Worm (Caenorhabditis elegans) whole organism, L1 larva: Measurements from ENCODE around the gene T13C5.7.

Experiments used
- C16A3.4 ChIP-seq: fragments of 150-350 bp; optimal IDR thresholded peaks from 2 replicates; lab custom pipeline; 2014; ENCODE audit warnings: missing biosample characterization, missing genetic modification characterization
- F16B12.6 ChIP-seq: fragments of 150-350 bp; optimal IDR thresholded peaks from 2 replicates; lab custom pipeline; 2014; ENCODE audit warnings: missing biosample characterization, missing genetic modification characterization
- Y116A8C.19 ChIP-seq: sonication (generic microtip); optimal IDR thresholded peaks from 2 replicates; lab custom pipeline; 2016; ENCODE audit warnings: missing compliant biosample characterization, missing genetic modification characterization, borderline replicate concordance
- aha-1 ChIP-seq: fragments of 150-350 bp; optimal IDR thresholded peaks from 2 replicates; lab custom pipeline; 2014; ENCODE audit warnings: missing biosample characterization, missing genetic modification characterization
- alr-1 ChIP-seq: fragments of 200-800 bp; sonication (Bioruptor generic); optimal IDR thresholded peaks from 2 replicates; lab custom pipeline; 2018; ENCODE audit warnings: borderline replicate concordance, mild to moderate bottlenecking, missing genetic modification characterization, missing compliant biosample characterization
- blmp-1 ChIP-seq: fragments of 150-350 bp; optimal IDR thresholded peaks from 2 replicates; lab custom pipeline; 2014; ENCODE audit warnings: missing biosample characterization, missing genetic modification characterization
- ceh-63 ChIP-seq: fragments of 200-800 bp; sonication (Bioruptor generic); optimal IDR thresholded peaks from 2 replicates; lab custom pipeline; 2018; ENCODE audit warnings: mild to moderate bottlenecking, missing genetic modification characterization, missing compliant biosample characterization
- ceh-8 ChIP-seq: fragments of 200-800 bp; sonication (Bioruptor generic); optimal IDR thresholded peaks from 2 replicates; lab custom pipeline; 2018; ENCODE audit warnings: mild to moderate bottlenecking, missing genetic modification characterization, moderate library complexity, missing compliant biosample characterization
- ceh-82 ChIP-seq, 3 experiments: fragments of 150-350 bp in 1 of 3; sonication (generic microtip) in 2 of 3; optimal IDR thresholded peaks; 2 replicates each; lab custom pipeline; 2014 to 2017; ENCODE audit warnings: missing biosample characterization in 3 of 3, missing genetic modification characterization in 3 of 3
- ceh-90 ChIP-seq: sonication (generic microtip); optimal IDR thresholded peaks from 2 replicates; lab custom pipeline; 2016; ENCODE audit warnings: missing genetic modification characterization, missing compliant biosample characterization
- ces-1 ChIP-seq: fragments of 150-350 bp; optimal IDR thresholded peaks from 2 replicates; lab custom pipeline; 2014; ENCODE audit warnings: missing biosample characterization, missing genetic modification reagents, missing genetic modification characterization
- dsc-1 ChIP-seq: sonication (generic microtip); optimal IDR thresholded peaks from 2 replicates; lab custom pipeline; 2016; ENCODE audit warnings: mild to moderate bottlenecking, missing genetic modification characterization, missing compliant biosample characterization
- efl-1 ChIP-seq, 4 experiments: fragments of 150-350 bp; optimal IDR thresholded peaks in 3 of 4; peaks in 1 of 4; 1 replicate in 1 of 4; 2 replicates in 3 of 4; lab custom pipeline; 2014; ENCODE audit warnings: missing biosample characterization in 2 of 4, missing genetic modification characterization in 2 of 4, missing genetic modification reagents in 2 of 4
- egl-13 ChIP-seq: sonication (generic microtip); optimal IDR thresholded peaks from 2 replicates; lab custom pipeline; 2016; ENCODE audit warnings: missing genotype, missing genetic modification reagents, missing genetic modification characterization, missing compliant biosample characterization
- elt-3 ChIP-seq, 6 experiments: fragments of 150-350 bp in 1 of 6; sonication (generic microtip); optimal IDR thresholded peaks; 2 replicates each; lab custom pipeline; 2017 to 2018; ENCODE audit warnings: missing biosample characterization in 6 of 6, missing genetic modification characterization in 6 of 6, inconsistent platforms in 1 of 6
- grh-1 ChIP-seq: fragments of 200-800 bp; sonication (Bioruptor generic); IDR thresholded peaks from 2 replicates; pipeline ENCODE4 v1.3.6; 2022; ENCODE audit warnings: missing genetic modification reagents, missing genetic modification characterization, missing compliant biosample characterization
- hpl-2 ChIP-seq: fragments of 150-350 bp; optimal IDR thresholded peaks from 2 replicates; lab custom pipeline; 2014; ENCODE audit warnings: missing biosample characterization, missing genetic modification reagents, missing genetic modification characterization
- jun-1 ChIP-seq: fragments of 150-350 bp; optimal IDR thresholded peaks from 2 replicates; lab custom pipeline; 2014; ENCODE audit warnings: missing biosample characterization, missing genetic modification reagents, missing genetic modification characterization
- lin-13 ChIP-seq: fragments of 150-350 bp; optimal IDR thresholded peaks from 2 replicates; lab custom pipeline; 2014; ENCODE audit warnings: missing biosample characterization, missing genetic modification reagents, missing genetic modification characterization
- lin-14 ChIP-seq: fragments of 200-800 bp; sonication (Bioruptor generic); optimal IDR thresholded peaks from 2 replicates; lab custom pipeline; 2018; ENCODE audit warnings: mild to moderate bottlenecking, missing genetic modification characterization, moderate library complexity, missing compliant biosample characterization
- lin-15B ChIP-seq: fragments of 150-350 bp; sonication (generic microtip); optimal IDR thresholded peaks from 3 replicates; lab custom pipeline; 2014; ENCODE audit warnings: missing biosample characterization, missing genetic modification characterization
- lin-35 ChIP-seq, 2 experiments: fragments of 150-350 bp; optimal IDR thresholded peaks; 2 replicates each; lab custom pipeline; 2014; ENCODE audit warnings: missing biosample characterization in 2 of 2, missing genetic modification characterization in 2 of 2, missing genetic modification reagents in 2 of 2
- lir-3 ChIP-seq: sonication (generic microtip); optimal IDR thresholded peaks from 2 replicates; lab custom pipeline; 2016; ENCODE audit warnings: mild to moderate bottlenecking, missing genetic modification characterization, moderate library complexity, missing compliant biosample characterization; ENCODE audit not compliant: poor library complexity
- mab-9 ChIP-seq: fragments of 200-800 bp; sonication (Bioruptor generic); IDR thresholded peaks from 2 replicates; pipeline ENCODE4 v1.3.6; 2022; ENCODE audit warnings: missing genetic modification reagents, missing genetic modification characterization, missing compliant biosample characterization
- nhr-12 ChIP-seq: sonication (generic microtip); optimal IDR thresholded peaks from 2 replicates; lab custom pipeline; 2017; ENCODE audit warnings: missing biosample characterization, missing genetic modification characterization
- nhr-19 ChIP-seq: fragments of 200-800 bp; sonication (Bioruptor generic); conservative IDR thresholded peaks from 2 replicates; pipeline ENCODE4 v1.3.6; 2022; ENCODE audit warnings: missing genetic modification characterization, missing compliant biosample characterization
- nhr-20 ChIP-seq: sonication (generic microtip); optimal IDR thresholded peaks from 2 replicates; lab custom pipeline; 2016; ENCODE audit warnings: mild to moderate bottlenecking, missing genetic modification characterization, missing compliant biosample characterization
- nhr-47 ChIP-seq: sonication (generic microtip); optimal IDR thresholded peaks from 2 replicates; lab custom pipeline; 2016; ENCODE audit warnings: mild to moderate bottlenecking, missing genetic modification characterization, moderate library complexity, missing compliant biosample characterization
- nhr-71 ChIP-seq: sonication (generic microtip); optimal IDR thresholded peaks from 2 replicates; lab custom pipeline; 2016; ENCODE audit warnings: mild to moderate bottlenecking, missing genetic modification characterization, moderate library complexity, missing compliant biosample characterization
- nhr-76 ChIP-seq: sonication (generic microtip); optimal IDR thresholded peaks from 2 replicates; lab custom pipeline; 2017; ENCODE audit warnings: missing biosample characterization, missing genetic modification characterization
- nhr-77 ChIP-seq: fragments of 150-350 bp; optimal IDR thresholded peaks from 2 replicates; lab custom pipeline; 2014; ENCODE audit warnings: missing biosample characterization, missing genetic modification characterization
- nhr-85 ChIP-seq: sonication (generic microtip); peaks from one replicate; lab custom pipeline; 2016; ENCODE audit warnings: missing genetic modification characterization, inconsistent platforms, missing compliant biosample characterization
- pqm-1 ChIP-seq: sonication (generic microtip); optimal IDR thresholded peaks from 3 replicates; lab custom pipeline; 2017; ENCODE audit warnings: missing biosample characterization, missing genetic modification characterization
- rnt-1 ChIP-seq: sonication (generic microtip); optimal IDR thresholded peaks from 2 replicates; lab custom pipeline; 2016; ENCODE audit warnings: mild to moderate bottlenecking, missing genetic modification characterization, moderate library complexity, missing compliant biosample characterization
- snu-23 ChIP-seq: sonication (generic microtip); optimal IDR thresholded peaks from 2 replicates; lab custom pipeline; 2016; ENCODE audit warnings: missing genetic modification characterization, missing compliant biosample characterization
- sox-4 ChIP-seq: sonication (generic microtip); optimal IDR thresholded peaks from 2 replicates; lab custom pipeline; 2016; ENCODE audit warnings: missing genetic modification characterization, missing compliant biosample characterization
- sptf-1 ChIP-seq: fragments of 150-350 bp; optimal IDR thresholded peaks from 2 replicates; lab custom pipeline; 2014; ENCODE audit warnings: missing biosample characterization, missing genetic modification characterization
- swsn-7 ChIP-seq: sonication (generic microtip); optimal IDR thresholded peaks from 2 replicates; lab custom pipeline; 2016; ENCODE audit warnings: missing genetic modification characterization, missing compliant biosample characterization
- tbx-2 ChIP-seq: sonication (generic microtip); optimal IDR thresholded peaks from 2 replicates; lab custom pipeline; 2016; ENCODE audit warnings: missing genetic modification characterization, missing compliant biosample characterization
- tlp-1 ChIP-seq: fragments of 150-350 bp; optimal IDR thresholded peaks from 2 replicates; lab custom pipeline; 2014; ENCODE audit warnings: missing biosample characterization, missing genetic modification characterization
- unc-30 ChIP-seq: sonication (generic microtip); optimal IDR thresholded peaks from 2 replicates; lab custom pipeline; 2017; ENCODE audit warnings: missing biosample characterization, missing genetic modification characterization
- unc-62 ChIP-seq: fragments of 150-350 bp; optimal IDR thresholded peaks from 2 replicates; lab custom pipeline; 2014; ENCODE audit warnings: missing biosample characterization, missing genetic modification reagents, missing genetic modification characterization
- vab-15 ChIP-seq: sonication (generic microtip); optimal IDR thresholded peaks from 2 replicates; lab custom pipeline; 2017; ENCODE audit warnings: missing genotype, mild to moderate bottlenecking, missing genetic modification characterization, missing compliant biosample characterization
- xbp-1 ChIP-seq: sonication (generic microtip); optimal IDR thresholded peaks from 2 replicates; lab custom pipeline; 2016; ENCODE audit warnings: missing genetic modification characterization, missing compliant biosample characterization
- ztf-4 ChIP-seq: fragments of 150-350 bp; optimal IDR thresholded peaks from 2 replicates; lab custom pipeline; 2014; ENCODE audit warnings: missing biosample characterization, missing genetic modification characterization

T13C5.7 gene

ce11 chrX:6189955-6190354, 9.6 kb downstream of the T13C5.7 start, which contains the start of gene T13C5.9:
Gene T13C5.9, plus strand, starts transcription at chrX:6190255.
- TF ChIP-seq nhr-19 (GFP tag; lab: Robert Waterston, UW), result no peak
- no peak for TF ChIP-seq Y116A8C.19 (tag; lab: Kevin White, UChicago)
- no peak for TF ChIP-seq ces-1 (GFP tag; lab: Kevin White, UChicago)
- no peak for TF ChIP-seq nhr-76 (tag; lab: Kevin White, UChicago)
- no peak for TF ChIP-seq tlp-1 (tag; lab: Kevin White, UChicago)
- TF ChIP-seq lir-3 (tag; lab: Kevin White, UChicago), result no peak
- TF ChIP-seq blmp-1 (tag; lab: Kevin White, UChicago), result no peak
- TF ChIP-seq rnt-1 (tag; lab: Kevin White, UChicago), result no peak
- TF ChIP-seq ceh-82 (tag; optimal IDR thresholded peaks at IDR 0.05; lab: Kevin White, UChicago), result no peak
- TF ChIP-seq tbx-2, result no peak
- no peak for TF ChIP-seq vab-15 (tag; lab: Kevin White, UChicago)
- TF ChIP-seq hpl-2 (GFP tag; lab: Kevin White, UChicago), result no peak
- TF ChIP-seq lin-15B (tag; lab: Kevin White, UChicago), result no peak
- no peak for TF ChIP-seq pqm-1 (tag; lab: Kevin White, UChicago)
- no peak for TF ChIP-seq snu-23
- TF ChIP-seq aha-1 (tag; lab: Kevin White, UChicago), result no peak
- TF ChIP-seq ceh-63, result no peak
- TF ChIP-seq, all 84 proteins: peak for 0

- TF ChIP-seq blmp-1 (tag; lab: Kevin White, UChicago) (no peak), xbp-1 (tag; lab: Kevin White, UChicago) (no peak), egl-13 (tag; lab: Kevin White, UChicago) (peak; percentile 65), dsc-1 (tag; lab: Kevin White, UChicago) (peak; percentile 75), ces-1 (GFP tag; lab: Kevin White, UChicago) (no peak), nhr-47 (peak; percentile 8)
Observed at ce11 chrX:6194191-6194724, 13.9 kb downstream of the T13C5.7 start, which contains the start of gene ceh-54. Gene ceh-54, minus strand, starts transcription at chrX:6194241.

ce11 chrX:6196627-6197026, 16.2 kb downstream of the T13C5.7 start, which contains the start of gene daf-9:
Gene daf-9, plus strand, starts transcription at chrX:6196927.
- TF ChIP-seq nhr-19 (GFP tag; lab: Robert Waterston, UW), result no peak
- no peak for TF ChIP-seq unc-62 (GFP tag; lab: Kevin White, UChicago)
- no peak for TF ChIP-seq nhr-77
- TF ChIP-seq F16B12.6 (tag; lab: Kevin White, UChicago), result no peak
- TF ChIP-seq sptf-1 (tag; lab: Kevin White, UChicago), result no peak
- TF ChIP-seq ceh-90, result no peak
- no peak for TF ChIP-seq jun-1 (tag; lab: Kevin White, UChicago)
- no peak for TF ChIP-seq alr-1 (tag; lab: Kevin White, UChicago)

ce11 chrX:6201542-6201941, 21.1 kb downstream of the T13C5.7 start:
- peak; percentile 71 for TF ChIP-seq nhr-71
- TF ChIP-seq tlp-1 (tag; lab: Kevin White, UChicago), result no peak
- no peak for TF ChIP-seq nhr-12 (tag; lab: Kevin White, UChicago)
- TF ChIP-seq sox-4 (tag; lab: Kevin White, UChicago), result no peak
- TF ChIP-seq ceh-8, result no peak
- TF ChIP-seq ztf-4, result peak; percentile 30
- peak in 1 of 2 experiments; percentile 58 for TF ChIP-seq lin-35 (GFP tag; optimal IDR thresholded peaks at IDR 0.05; lab: Kevin White, UChicago)
- peak in 2 of 6 experiments; percentile 59 to 87 for TF ChIP-seq elt-3 (tag; optimal IDR thresholded peaks at IDR 0.05; lab: Kevin White, UChicago)
- TF ChIP-seq lin-13 (GFP tag; lab: Kevin White, UChicago), result no peak
- TF ChIP-seq alr-1 (tag; lab: Kevin White, UChicago), result no peak
- TF ChIP-seq rnt-1 (tag; lab: Kevin White, UChicago), result peak; percentile 9
- TF ChIP-seq nhr-20 (tag; lab: Kevin White, UChicago), result peak; percentile 45
- TF ChIP-seq efl-1 (optimal IDR thresholded peaks at IDR 0.05; lab: Kevin White, UChicago), result no peak
- no peak for TF ChIP-seq efl-1 (GFP tag; optimal IDR thresholded peaks at IDR 0.05 in 1 of 2; lab: Kevin White, UChicago)
- no peak for TF ChIP-seq swsn-7 (tag; lab: Kevin White, UChicago)
- TF ChIP-seq nhr-85 (tag; lab: Kevin White, UChicago), result peak; percentile 13
- peak; percentile 83 for TF ChIP-seq blmp-1 (tag; lab: Kevin White, UChicago)
- TF ChIP-seq nhr-19 (GFP tag; lab: Robert Waterston, UW), result peak; percentile 26
- TF ChIP-seq unc-30 (tag; lab: Kevin White, UChicago), result no peak
- TF ChIP-seq C16A3.4 (tag; lab: Kevin White, UChicago), result peak; percentile 12
- TF ChIP-seq lin-14 (GFP tag; lab: Kevin White, UChicago), result peak; percentile 46
- TF ChIP-seq grh-1 (GFP tag; lab: Robert Waterston, UW), result 0 out of 2 replicates have a peak, but pooled peaks have one; percentile 20
- TF ChIP-seq nhr-47, result peak; percentile 36
- no peak for TF ChIP-seq mab-9 (GFP tag; lab: Robert Waterston, UW)
